Worm (Caenorhabditis elegans): ENCODE measurements around the gene M57.2.

Gene M57.2

ce11 chrIV:3515412-3516046 is 11.6 kb upstream of the M57.2 start (continued):
- TF ChIP-seq ets-4 (GFP tag; optimal IDR thresholded peaks at IDR 0.05), result no peak
- no peak for TF ChIP-seq unc-130 (GFP tag; optimal IDR thresholded peaks at IDR 0.05)
- TF ChIP-seq nhr-90 (tag; optimal IDR thresholded peaks at IDR 0.05), result no peak
- TF ChIP-seq bed-1 (GFP tag; IDR thresholded peaks at IDR 0.05), result no peak
- peak; percentile 17 for TF ChIP-seq tbp1 (GFP tag; optimal IDR thresholded peaks at IDR 0.05)
- no peak for TF ChIP-seq lin-54 (GFP tag; optimal IDR thresholded peaks at IDR 0.05)
- TF ChIP-seq B0336.3 (GFP tag; IDR thresholded peaks at IDR 0.05), result 0 out of 2 replicates have a peak, but pooled peaks have one; percentile 34

- no peak for TF ChIP-seq tlf-1 (GFP tag; optimal IDR thresholded peaks at IDR 0.05)
- no peak for TF ChIP-seq unc-62 (GFP tag; optimal IDR thresholded peaks at IDR 0.05)
- no peak for TF ChIP-seq fkh-3 (tag; optimal IDR thresholded peaks at IDR 0.05)
- no peak for TF ChIP-seq nhr-179 (tag; optimal IDR thresholded peaks at IDR 0.05)
- TF ChIP-seq ama-1 (optimal IDR thresholded peaks at IDR 0.05), result no peak
- no peak for TF ChIP-seq ama-1 (GFP tag; optimal IDR thresholded peaks at IDR 0.05)
- no peak for TF ChIP-seq B0261.1 (tag; optimal IDR thresholded peaks at IDR 0.05)
- TF ChIP-seq lin-26 (GFP tag; IDR thresholded peaks at IDR 0.05), result no peak
These were observed 10.6 kb upstream of the M57.2 start, which contains the start of gene unc-33 for ce11 chrIV:3516586-3516985. TSS of gene unc-33 (plus strand) at chrIV:3516886.

ce11 chrIV:3517582-3517981 is 9.6 kb upstream of the M57.2 start:
- TF ChIP-seq mxl-1 (tag; optimal IDR thresholded peaks at IDR 0.05) (no peak), dpff-1 (tag; optimal IDR thresholded peaks at IDR 0.05) (no peak), sea-2 (GFP tag; IDR thresholded peaks at IDR 0.05) (no peak), ZK185.1 (tag; optimal IDR thresholded peaks at IDR 0.05; ENCODE audit: poor library complexity, severe bottlenecking) (no peak), B0035.1 (tag; optimal IDR thresholded peaks at IDR 0.05) (no peak), Y67H2A.10 (GFP tag; conservative IDR thresholded peaks at IDR 0.05) (no peak), xnd-1 (tag; optimal IDR thresholded peaks at IDR 0.05) (peak; percentile 84), hlh-12 (tag; optimal IDR thresholded peaks at IDR 0.05) (no peak), nhr-179 (tag; optimal IDR thresholded peaks at IDR 0.05) (no peak), snpc-1.1 (tag; optimal IDR thresholded peaks at IDR 0.05; ENCODE audit: insufficient read depth) (peak; percentile 43), sptf-2 (GFP tag; optimal IDR thresholded peaks at IDR 0.05) (no peak), lsl-1 (GFP tag; optimal IDR thresholded peaks at IDR 0.05) (peak; percentile 96), F23B12.7 (tag; optimal IDR thresholded peaks at IDR 0.05; ENCODE audit: insufficient read depth) (no peak), F33H1.4 (GFP tag; IDR thresholded peaks at IDR 0.05) (peak; percentile 88), snpc-1.3 (tag; optimal IDR thresholded peaks at IDR 0.05; ENCODE audit: insufficient read depth) (peak; percentile 56), cebp-1 (GFP tag; IDR thresholded peaks at IDR 0.05) (no peak), cebp-1 (tag; optimal IDR thresholded peaks at IDR 0.05) (no peak), K12H6.12 (tag; optimal IDR thresholded peaks at IDR 0.05) (no peak), hrde-1 (tag; optimal IDR thresholded peaks at IDR 0.05; ENCODE audit: borderline replicate concordance) (no peak), hmg-1.2 (GFP tag; IDR thresholded peaks at IDR 0.05) (no peak), ceh-27 (GFP tag; optimal IDR thresholded peaks at IDR 0.05) (no peak), ceh-91 (GFP tag; IDR thresholded peaks at IDR 0.05) (0 out of 2 replicates have a peak, but pooled peaks have one; percentile 24), gei-17 (GFP tag; optimal IDR thresholded peaks at IDR 0.05) (no peak), madf-8 (GFP tag; conservative IDR thresholded peaks at IDR 0.05) (peak; percentile 53; the same call in 1 of the 2 replicates), nfyb-1 (GFP tag; IDR thresholded peaks at IDR 0.05) (no peak), ztf-18 (tag; optimal IDR thresholded peaks at IDR 0.05) (no peak), Y79H2A.3 (GFP tag; conservative IDR thresholded peaks at IDR 0.05) (no peak), lin-54 (GFP tag; optimal IDR thresholded peaks at IDR 0.05) (peak; percentile 21), madf-6 (GFP tag; IDR thresholded peaks at IDR 0.05) (peak; percentile 83), hlh-26 (GFP tag; conservative IDR thresholded peaks at IDR 0.05) (no peak), F52B5.7 (tag; optimal IDR thresholded peaks at IDR 0.05) (no peak)
